Fruit fly (Drosophila melanogaster): ENCODE results near the gene CG4928.

Gene CG4928

DNA sequence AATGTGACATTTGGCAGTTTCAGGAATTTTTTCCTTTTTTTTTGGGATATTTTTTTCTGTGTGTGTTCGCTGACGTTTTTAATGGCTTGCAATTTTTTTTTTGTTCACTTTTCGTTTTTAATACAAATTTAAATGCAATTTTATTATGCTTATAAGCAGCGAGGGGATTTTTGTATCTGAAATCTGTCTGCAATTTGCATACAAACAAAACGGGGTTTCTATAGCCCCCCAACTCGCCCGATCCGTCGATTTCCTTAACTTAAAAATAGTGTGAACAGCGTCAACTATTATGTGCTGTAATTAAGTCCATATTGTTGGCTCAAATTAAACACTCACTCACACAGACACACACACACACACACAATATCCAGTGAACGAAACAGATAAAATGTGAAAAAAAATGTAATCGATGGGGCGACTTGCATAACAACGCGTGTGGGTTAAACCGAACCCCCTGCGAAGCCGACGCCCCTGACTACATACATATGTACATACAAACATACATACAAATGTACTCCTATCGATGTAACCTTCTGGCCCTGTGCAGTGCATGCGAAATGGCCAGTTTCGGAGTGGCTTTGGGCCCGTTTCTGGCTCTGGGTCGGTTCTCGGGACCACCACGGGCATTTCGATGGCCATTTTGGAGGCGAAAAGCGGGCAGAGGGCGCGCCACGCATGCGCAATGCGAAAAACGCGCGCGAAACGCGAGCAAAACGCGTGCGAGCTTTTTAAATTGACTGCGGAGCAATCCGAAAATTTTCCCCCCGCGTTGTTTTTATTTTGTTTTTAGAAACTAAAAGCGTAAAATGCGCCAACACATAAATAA, 19.2 kb downstream of the CG4928 start (continued):
- TF ChIP-seq CG10631 (GFP tag; optimal IDR thresholded peaks at IDR 0.05) = peak; percentile 33
- no peak for TF ChIP-seq CG16779 (tag; optimal IDR thresholded peaks at IDR 0.05)
- no peak for TF ChIP-seq Blimp-1 (GFP tag; optimal IDR thresholded peaks at IDR 0.05)
- peak; percentile 33 for TF ChIP-seq Ets96B (tag; optimal IDR thresholded peaks at IDR 0.05)
- no peak for TF ChIP-seq CG11762 (GFP tag; optimal IDR thresholded peaks at IDR 0.05; ENCODE audit: insufficient read depth)
- peak; percentile 31 for TF ChIP-seq OdsH (GFP tag; optimal IDR thresholded peaks at IDR 0.05)
- no peak for TF ChIP-seq dsx (GFP tag; optimal IDR thresholded peaks at IDR 0.05; ENCODE audit: poor library complexity, severe bottlenecking)
- no peak for TF ChIP-seq dac (GFP tag; optimal IDR thresholded peaks at IDR 0.05)
- no peak for TF ChIP-seq salr (GFP tag; optimal IDR thresholded peaks at IDR 0.05)
- TF ChIP-seq fd59A (GFP tag; optimal IDR thresholded peaks at IDR 0.05) = peak; percentile 25
- TF ChIP-seq CG15336 (GFP tag; IDR thresholded peaks at IDR 0.05) = no peak
- no peak for TF ChIP-seq Gug (GFP tag; IDR thresholded peaks at IDR 0.05)
- TF ChIP-seq fkh (GFP tag; optimal IDR thresholded peaks at IDR 0.05) = no peak
- TF ChIP-seq Lpt (GFP tag; optimal IDR thresholded peaks at IDR 0.05) = no peak
- TF ChIP-seq ss (GFP tag; optimal IDR thresholded peaks at IDR 0.05) = no peak
- no peak for TF ChIP-seq CG6854 (GFP tag; optimal IDR thresholded peaks at IDR 0.05)
- TF ChIP-seq CG10669 (GFP tag; optimal IDR thresholded peaks at IDR 0.05) = peak; percentile 13

DNA sequence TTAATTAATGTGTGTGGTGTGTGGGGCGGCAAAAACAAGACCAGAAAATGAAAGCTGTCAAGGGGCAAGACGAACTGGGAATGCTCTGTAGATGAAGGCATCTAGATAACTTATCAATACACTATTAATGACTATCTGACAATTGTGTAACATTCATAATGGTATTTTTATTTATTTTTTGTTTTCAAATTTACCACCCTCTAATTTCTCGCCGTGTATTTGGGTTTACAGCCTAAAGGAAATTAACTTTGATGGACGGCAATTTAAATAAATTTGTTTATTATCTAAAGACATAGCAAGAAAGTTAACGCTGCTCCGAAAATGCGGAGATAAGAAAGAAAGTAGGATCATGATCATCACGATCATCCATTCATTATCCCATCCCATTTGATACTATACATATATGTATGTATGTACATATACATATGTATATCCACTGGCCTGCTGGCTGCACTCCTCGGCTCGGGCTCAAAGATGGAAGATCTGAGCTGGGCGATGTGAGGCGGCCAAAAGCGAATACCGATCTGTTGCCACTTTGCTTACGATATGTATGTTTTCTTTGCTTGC, 19.9 kb downstream of the CG4928 start:
- no peak for TF ChIP-seq Eip93F (GFP tag; optimal IDR thresholded peaks at IDR 0.05)
- TF ChIP-seq CG11762 (GFP tag; optimal IDR thresholded peaks at IDR 0.05; ENCODE audit: insufficient read depth) = peak; percentile 29
- no peak for TF ChIP-seq Sox15 (GFP tag; optimal IDR thresholded peaks at IDR 0.05)
- no peak for TF ChIP-seq svp (GFP tag)
- no peak for TF ChIP-seq fd85E (GFP tag; optimal IDR thresholded peaks at IDR 0.05)
- TF ChIP-seq Hr4 (GFP tag; optimal IDR thresholded peaks at IDR 0.05) = peak; percentile 15
- peak; percentile 26 for TF ChIP-seq CG31627 (GFP tag; optimal IDR thresholded peaks at IDR 0.05)
- peak; percentile 39; the same call in 1 of the 3 replicates for TF ChIP-seq eg (GFP tag; IDR thresholded peaks at IDR 0.05)
- peak; percentile 5 for TF ChIP-seq dsx (GFP tag; optimal IDR thresholded peaks at IDR 0.05; ENCODE audit: poor library complexity, severe bottlenecking)
- TF ChIP-seq vri (GFP tag; optimal IDR thresholded peaks at IDR 0.05) = no peak
- peak; percentile 11 for TF ChIP-seq lz (GFP tag; optimal IDR thresholded peaks at IDR 0.05)
- no peak for TF ChIP-seq spab (GFP tag; optimal IDR thresholded peaks at IDR 0.05)
- peak; percentile 66 for TF ChIP-seq Eip78C (GFP tag)
- peak; percentile 4 for TF ChIP-seq CG10631 (GFP tag; optimal IDR thresholded peaks at IDR 0.05)
- peak; percentile 28 for TF ChIP-seq CG6276 (GFP tag; optimal IDR thresholded peaks at IDR 0.05)
- TF ChIP-seq net (GFP tag; optimal IDR thresholded peaks at IDR 0.05) = no peak
- TF ChIP-seq CG8632 (GFP tag; optimal IDR thresholded peaks at IDR 0.05) = no peak
- no peak for TF ChIP-seq CG16779 (tag; optimal IDR thresholded peaks at IDR 0.05)
- TF ChIP-seq achi (GFP tag; optimal IDR thresholded peaks at IDR 0.05) = peak; percentile 3
- no peak for TF ChIP-seq Sox102F (GFP tag; optimal IDR thresholded peaks at IDR 0.05)
- TF ChIP-seq Eip75B (GFP tag; optimal IDR thresholded peaks at IDR 0.05) = peak; percentile 18
- no peak for TF ChIP-seq Lpt (GFP tag; optimal IDR thresholded peaks at IDR 0.05)
- TF ChIP-seq topi (GFP tag; optimal IDR thresholded peaks at IDR 0.05) = peak; percentile 47
- peak; percentile 44; the same call in 1 of the 2 replicates for TF ChIP-seq CG15336 (GFP tag; IDR thresholded peaks at IDR 0.05)
- peak; percentile 10 for TF ChIP-seq CG11902 (GFP tag; optimal IDR thresholded peaks at IDR 0.05)
- TF ChIP-seq CG6792 (GFP tag; optimal IDR thresholded peaks at IDR 0.05) = no peak
- no peak for TF ChIP-seq CG6854 (GFP tag; optimal IDR thresholded peaks at IDR 0.05)
- TF ChIP-seq Hr38 (GFP tag; optimal IDR thresholded peaks at IDR 0.05) = no peak
- TF ChIP-seq Smox (GFP tag; optimal IDR thresholded peaks at IDR 0.05) = peak; percentile 27
- TF ChIP-seq CG8119 (GFP tag; IDR thresholded peaks at IDR 0.05) = peak; percentile 62
- peak; percentile 31 for TF ChIP-seq CG3032 (tag; optimal IDR thresholded peaks at IDR 0.05)
- TF ChIP-seq Ets21C (GFP tag; optimal IDR thresholded peaks at IDR 0.05) = peak; percentile 20
- no peak for TF ChIP-seq CG6163 (GFP tag; IDR thresholded peaks at IDR 0.05)
- peak; percentile 37 for TF ChIP-seq CG4318 (GFP tag; optimal IDR thresholded peaks at IDR 0.05)
- no peak for TF ChIP-seq fd59A (GFP tag; optimal IDR thresholded peaks at IDR 0.05)
- peak; percentile 28 for TF ChIP-seq esn (GFP tag; optimal IDR thresholded peaks at IDR 0.05)
- peak; percentile 24 for TF ChIP-seq CG34406 (GFP tag; optimal IDR thresholded peaks at IDR 0.05)
- TF ChIP-seq cyc (GFP tag; optimal IDR thresholded peaks at IDR 0.05) = peak; percentile 19

Data from whole organism, prepupa.